Fruit fly (Drosophila melanogaster) Kc167 (cell line): ENCODE results near the gene Nna1.

ENCODE experiments used
- Myc ChIP-seq: fragments of >200 bp; optimal IDR thresholded peaks from 2 replicates; lab custom pipeline; 2017; ENCODE audit warnings: missing external identifiers
- Sin3A ChIP-seq: fragments of >200 bp; optimal IDR thresholded peaks from 2 replicates; lab custom pipeline; 2018; ENCODE audit warnings: missing external identifiers
- h ChIP-seq: fragments of >200 bp; optimal IDR thresholded peaks from 3 replicates; lab custom pipeline; 2018; ENCODE audit warnings: missing external identifiers
- insv ChIP-seq: fragments of >200 bp; optimal IDR thresholded peaks from 3 replicates; lab custom pipeline; 2018; ENCODE audit warnings: missing external identifiers
- psq ChIP-seq: fragments of >200 bp; optimal IDR thresholded peaks from 2 replicates; lab custom pipeline; 2017; ENCODE audit warnings: missing external identifiers
- ttk ChIP-seq: sonication (Bioruptor generic); optimal IDR thresholded peaks from 2 replicates; lab custom pipeline; 2017; ENCODE audit warnings: missing external identifiers

Nna1 gene

dm6 chrX:13753775-13754174 is 61.7 kb downstream of the Nna1 start:
- no peak for TF ChIP-seq ttk (lab: Kevin White, UChicago)
- TF ChIP-seq insv (lab: Kevin White, UChicago), result no peak
- no peak for TF ChIP-seq h (lab: Kevin White, UChicago)
- peak; percentile 55 for TF ChIP-seq psq (lab: Kevin White, UChicago)
- TF ChIP-seq Sin3A, result no peak
- TF ChIP-seq Myc (lab: Kevin White, UChicago), result no peak

- TF ChIP-seq h (lab: Kevin White, UChicago), result no peak
- TF ChIP-seq insv (lab: Kevin White, UChicago), result no peak
- no peak for TF ChIP-seq ttk (lab: Kevin White, UChicago)
- TF ChIP-seq Sin3A, result no peak
- no peak for TF ChIP-seq psq (lab: Kevin White, UChicago)
- TF ChIP-seq Myc (lab: Kevin White, UChicago), result no peak
These were observed 62.4 kb downstream of the Nna1 start for dm6 chrX:13754476-13754875.

dm6 chrX:13755152-13755557 is 63.1 kb downstream of the Nna1 start, which contains the start of gene Pdcd4:
Pdcd4 (minus strand) TSS chrX:13755406.
- TF ChIP-seq Myc (lab: Kevin White, UChicago), result no peak
- no peak for TF ChIP-seq Sin3A
- TF ChIP-seq insv (lab: Kevin White, UChicago), result no peak
- TF ChIP-seq psq (lab: Kevin White, UChicago), result no peak

- no peak for TF ChIP-seq Myc (lab: Kevin White, UChicago)
- no peak for TF ChIP-seq ttk (lab: Kevin White, UChicago)
- no peak for TF ChIP-seq psq (lab: Kevin White, UChicago)
- TF ChIP-seq insv (lab: Kevin White, UChicago), result no peak
- no peak for TF ChIP-seq Sin3A
- TF ChIP-seq h (lab: Kevin White, UChicago), result no peak
These were observed 64.8 kb downstream of the Nna1 start, which contains the start of the genes CG32625 and Rtc1 for dm6 chrX:13756776-13757312. CG32625 (minus strand) TSS chrX:13756826. Rtc1 (plus strand) TSS chrX:13757179.

dm6 chrX:13758989-13759549 is 67.0 kb downstream of the Nna1 start, which contains the start of gene Yp3:
Yp3 (plus strand) TSS chrX:13759546.
- TF ChIP-seq psq (lab: Kevin White, UChicago) (no peak), h (lab: Kevin White, UChicago) (no peak), Sin3A (no peak), Myc (lab: Kevin White, UChicago) (no peak), ttk (lab: Kevin White, UChicago) (no peak), insv (lab: Kevin White, UChicago) (no peak)

- TF ChIP-seq h (lab: Kevin White, UChicago) (no peak), ttk (lab: Kevin White, UChicago) (no peak), insv (lab: Kevin White, UChicago) (no peak), psq (lab: Kevin White, UChicago) (no peak), Myc (lab: Kevin White, UChicago) (no peak)
These were observed 69.8 kb downstream of the Nna1 start for dm6 chrX:13761762-13762371.

- TF ChIP-seq ttk (lab: Kevin White, UChicago) (no peak), Myc (lab: Kevin White, UChicago) (no peak), h (lab: Kevin White, UChicago) (no peak), psq (lab: Kevin White, UChicago) (no peak)
These were observed 70.3 kb downstream of the Nna1 start, which contains the start of gene rdgB for dm6 chrX:13762372-13762883. rdgB (plus strand) TSS chrX:13762752.

- TF ChIP-seq h (lab: Kevin White, UChicago) (no peak), Sin3A (no peak), ttk (lab: Kevin White, UChicago) (no peak), Myc (lab: Kevin White, UChicago) (no peak), psq (lab: Kevin White, UChicago) (no peak), insv (lab: Kevin White, UChicago) (no peak)
These were observed 72.5 kb downstream of the Nna1 start for dm6 chrX:13764397-13765119.

- TF ChIP-seq Myc (lab: Kevin White, UChicago), result no peak
- TF ChIP-seq ttk (lab: Kevin White, UChicago), result no peak
- no peak for TF ChIP-seq psq (lab: Kevin White, UChicago)
- TF ChIP-seq insv (lab: Kevin White, UChicago), result no peak
These were observed 73.1 kb downstream of the Nna1 start for dm6 chrX:13765217-13765616.

- TF ChIP-seq ttk (lab: Kevin White, UChicago) (no peak), Myc (lab: Kevin White, UChicago) (no peak), Sin3A (no peak), psq (lab: Kevin White, UChicago) (no peak), h (lab: Kevin White, UChicago) (no peak), insv (lab: Kevin White, UChicago) (no peak)
These were observed 74.4 kb downstream of the Nna1 start for dm6 chrX:13766495-13766894.
